Worm (Caenorhabditis elegans): ENCODE results near the gene fbxb-1.

fbxb-1 gene

ce11 chrV:19240129-19240528 lies at the start of gene fbxb-1, which contains the start of gene fbxb-115:
Gene fbxb-1 (plus strand): TSS chrV:19240354.
Gene fbxb-115 (minus strand): TSS chrV:19240229.
- TF ChIP-seq B0310.2 (tag; optimal IDR thresholded peaks at IDR 0.05) (no peak), hmbx-1 (tag; optimal IDR thresholded peaks at IDR 0.05) (no peak), pes-1 (GFP tag; IDR thresholded peaks at IDR 0.05) (no peak), ceh-13 (GFP tag; optimal IDR thresholded peaks at IDR 0.05) (no peak), tra-4 (tag; optimal IDR thresholded peaks at IDR 0.05) (no peak), tbx-37 (GFP tag; conservative IDR thresholded peaks at IDR 0.05) (no peak), hmg-4 (GFP tag; optimal IDR thresholded peaks at IDR 0.05) (no peak)

- no peak for TF ChIP-seq tbx-11 (GFP tag; IDR thresholded peaks at IDR 0.05)
- TF ChIP-seq aly-1 (tag; optimal IDR thresholded peaks at IDR 0.05) = no peak
- no peak for TF ChIP-seq pes-1 (GFP tag; IDR thresholded peaks at IDR 0.05)
- TF ChIP-seq scrt-1 (GFP tag; IDR thresholded peaks at IDR 0.05) = no peak
- no peak for TF ChIP-seq F13C5.2 (tag; optimal IDR thresholded peaks at IDR 0.05)
- no peak for TF ChIP-seq hnd-1 (tag; optimal IDR thresholded peaks at IDR 0.05)
- no peak for TF ChIP-seq sea-1 (GFP tag; conservative IDR thresholded peaks at IDR 0.05)
- TF ChIP-seq hmg-4 (GFP tag; optimal IDR thresholded peaks at IDR 0.05) = no peak
- TF ChIP-seq flt-1 (GFP tag; IDR thresholded peaks at IDR 0.05) = no peak
- no peak for TF ChIP-seq tbx-37 (GFP tag; conservative IDR thresholded peaks at IDR 0.05)
- TF ChIP-seq hmbx-1 (tag; optimal IDR thresholded peaks at IDR 0.05) = no peak
- TF ChIP-seq ets-7 (tag; optimal IDR thresholded peaks at IDR 0.05) = no peak
- TF ChIP-seq ama-1 (optimal IDR thresholded peaks at IDR 0.05) = no peak
- TF ChIP-seq B0310.2 (tag; optimal IDR thresholded peaks at IDR 0.05) = no peak
- TF ChIP-seq ceh-36 (tag; optimal IDR thresholded peaks at IDR 0.05) = no peak
- TF ChIP-seq ceh-13 (GFP tag; optimal IDR thresholded peaks at IDR 0.05) = no peak
- TF ChIP-seq tra-4 (tag; optimal IDR thresholded peaks at IDR 0.05) = no peak
Measured at ce11 chrV:19201190-19201589, 39.0 kb upstream of the fbxb-1 start.

- TF ChIP-seq ceh-36 (tag; optimal IDR thresholded peaks at IDR 0.05) (no peak), ets-7 (tag; optimal IDR thresholded peaks at IDR 0.05) (no peak), F13C5.2 (tag; optimal IDR thresholded peaks at IDR 0.05) (no peak), hnd-1 (tag; optimal IDR thresholded peaks at IDR 0.05) (no peak), B0310.2 (tag; optimal IDR thresholded peaks at IDR 0.05) (no peak), sea-1 (GFP tag; conservative IDR thresholded peaks at IDR 0.05) (no peak), ceh-13 (GFP tag; optimal IDR thresholded peaks at IDR 0.05) (no peak)
Measured at ce11 chrV:19202800-19203199, 37.4 kb upstream of the fbxb-1 start.

ce11 chrV:19203299-19203698 lies 36.9 kb upstream of the fbxb-1 start, which contains the start of gene Y39B6A.1:
Gene Y39B6A.1 (minus strand): TSS chrV:19203607.
- TF ChIP-seq aly-1 (tag; optimal IDR thresholded peaks at IDR 0.05) = no peak
- TF ChIP-seq ets-7 (tag; optimal IDR thresholded peaks at IDR 0.05) = no peak
- TF ChIP-seq hnd-1 (tag; optimal IDR thresholded peaks at IDR 0.05) = no peak
- no peak for TF ChIP-seq hmbx-1 (tag; optimal IDR thresholded peaks at IDR 0.05)
- no peak for TF ChIP-seq pes-1 (GFP tag; IDR thresholded peaks at IDR 0.05)
- no peak for TF ChIP-seq flt-1 (GFP tag; IDR thresholded peaks at IDR 0.05)
- TF ChIP-seq ama-1 (optimal IDR thresholded peaks at IDR 0.05) = no peak
- TF ChIP-seq F13C5.2 (tag; optimal IDR thresholded peaks at IDR 0.05) = no peak
- TF ChIP-seq hmg-4 (GFP tag; optimal IDR thresholded peaks at IDR 0.05) = no peak
- no peak for TF ChIP-seq tra-4 (tag; optimal IDR thresholded peaks at IDR 0.05)
- no peak for TF ChIP-seq tbx-11 (GFP tag; IDR thresholded peaks at IDR 0.05)
- no peak for TF ChIP-seq tbx-37 (GFP tag; conservative IDR thresholded peaks at IDR 0.05)
- TF ChIP-seq sea-1 (GFP tag; conservative IDR thresholded peaks at IDR 0.05) = no peak
- no peak for TF ChIP-seq ceh-36 (tag; optimal IDR thresholded peaks at IDR 0.05)
- TF ChIP-seq B0310.2 (tag; optimal IDR thresholded peaks at IDR 0.05) = no peak
- no peak for TF ChIP-seq ceh-13 (GFP tag; optimal IDR thresholded peaks at IDR 0.05)
- no peak for TF ChIP-seq scrt-1 (GFP tag; IDR thresholded peaks at IDR 0.05)

- TF ChIP-seq tbx-11 (GFP tag; IDR thresholded peaks at IDR 0.05) (no peak), ceh-36 (tag; optimal IDR thresholded peaks at IDR 0.05) (no peak), ceh-13 (GFP tag; optimal IDR thresholded peaks at IDR 0.05) (no peak), F13C5.2 (tag; optimal IDR thresholded peaks at IDR 0.05) (no peak), pes-1 (GFP tag; IDR thresholded peaks at IDR 0.05) (no peak), ets-7 (tag; optimal IDR thresholded peaks at IDR 0.05) (no peak), aly-1 (tag; optimal IDR thresholded peaks at IDR 0.05) (no peak), hmg-4 (GFP tag; optimal IDR thresholded peaks at IDR 0.05) (no peak), hnd-1 (tag; optimal IDR thresholded peaks at IDR 0.05) (no peak), B0310.2 (tag; optimal IDR thresholded peaks at IDR 0.05) (no peak), ama-1 (optimal IDR thresholded peaks at IDR 0.05) (no peak), scrt-1 (GFP tag; IDR thresholded peaks at IDR 0.05) (no peak)
Measured at ce11 chrV:19205450-19205849, 34.7 kb upstream of the fbxb-1 start.

- no peak for TF ChIP-seq ets-7 (tag; optimal IDR thresholded peaks at IDR 0.05)
- no peak for TF ChIP-seq aly-1 (tag; optimal IDR thresholded peaks at IDR 0.05)
- TF ChIP-seq tbx-11 (GFP tag; IDR thresholded peaks at IDR 0.05) = no peak
- no peak for TF ChIP-seq ceh-36 (tag; optimal IDR thresholded peaks at IDR 0.05)
- no peak for TF ChIP-seq scrt-1 (GFP tag; IDR thresholded peaks at IDR 0.05)
- no peak for TF ChIP-seq flt-1 (GFP tag; IDR thresholded peaks at IDR 0.05)
- no peak for TF ChIP-seq sea-1 (GFP tag; conservative IDR thresholded peaks at IDR 0.05)
- TF ChIP-seq ama-1 (optimal IDR thresholded peaks at IDR 0.05) = no peak
- TF ChIP-seq tbx-37 (GFP tag; conservative IDR thresholded peaks at IDR 0.05) = no peak
- no peak for TF ChIP-seq B0310.2 (tag; optimal IDR thresholded peaks at IDR 0.05)
- TF ChIP-seq pes-1 (GFP tag; IDR thresholded peaks at IDR 0.05) = no peak
- TF ChIP-seq ceh-13 (GFP tag; optimal IDR thresholded peaks at IDR 0.05) = no peak
- no peak for TF ChIP-seq tra-4 (tag; optimal IDR thresholded peaks at IDR 0.05)
- no peak for TF ChIP-seq hnd-1 (tag; optimal IDR thresholded peaks at IDR 0.05)
- TF ChIP-seq F13C5.2 (tag; optimal IDR thresholded peaks at IDR 0.05) = no peak
- no peak for TF ChIP-seq hmbx-1 (tag; optimal IDR thresholded peaks at IDR 0.05)
- TF ChIP-seq hmg-4 (GFP tag; optimal IDR thresholded peaks at IDR 0.05) = no peak
Measured at ce11 chrV:19206911-19207310, 33.2 kb upstream of the fbxb-1 start.

ce11 chrV:19211795-19212194 lies 28.4 kb upstream of the fbxb-1 start, which contains the start of gene nhr-79:
Gene nhr-79 (minus strand): TSS chrV:19211895.
- no peak for TF ChIP-seq ceh-13 (GFP tag; optimal IDR thresholded peaks at IDR 0.05)
- no peak for TF ChIP-seq pes-1 (GFP tag; IDR thresholded peaks at IDR 0.05)
- TF ChIP-seq hmg-4 (GFP tag; optimal IDR thresholded peaks at IDR 0.05) = no peak
- TF ChIP-seq hmbx-1 (tag; optimal IDR thresholded peaks at IDR 0.05) = no peak
- no peak for TF ChIP-seq tbx-11 (GFP tag; IDR thresholded peaks at IDR 0.05)
- no peak for TF ChIP-seq ama-1 (optimal IDR thresholded peaks at IDR 0.05)
- TF ChIP-seq F13C5.2 (tag; optimal IDR thresholded peaks at IDR 0.05) = no peak
- TF ChIP-seq aly-1 (tag; optimal IDR thresholded peaks at IDR 0.05) = no peak
- no peak for TF ChIP-seq ets-7 (tag; optimal IDR thresholded peaks at IDR 0.05)
- TF ChIP-seq B0310.2 (tag; optimal IDR thresholded peaks at IDR 0.05) = no peak
